Worm (Caenorhabditis elegans) whole organism, L4 larva: ENCODE data around the gene glr-4.

ENCODE experiments used
- D1046.2 ChIP-seq: fragments of 200-800 bp; sonication (Bioruptor generic); IDR thresholded peaks from 2 replicates; pipeline ENCODE4 v1.3.6; 2022; ENCODE audit warnings: missing genetic modification characterization, missing compliant biosample characterization
- R02D3.7 ChIP-seq: fragments of 150-350 bp; sonication (generic microtip); optimal IDR thresholded peaks from 3 replicates; lab custom pipeline; 2014; ENCODE audit warnings: missing biosample characterization, missing genetic modification characterization
- Y48G9A.11 ChIP-seq: fragments of 200-800 bp; sonication (Bioruptor generic); IDR thresholded peaks from 2 replicates; pipeline ENCODE4 v1.3.6; 2022; ENCODE audit warnings: missing genetic modification reagents, missing genetic modification characterization, missing compliant biosample characterization
- Y5F2A.4 ChIP-seq: fragments of 200-800 bp; sonication (Bioruptor generic); optimal IDR thresholded peaks from 2 replicates; lab custom pipeline; 2018; ENCODE audit warnings: mild to moderate bottlenecking, missing genetic modification characterization, missing compliant biosample characterization
- Y75B8A.6 ChIP-seq: fragments of 200-800 bp; sonication (Bioruptor generic); IDR thresholded peaks from 2 replicates; pipeline ENCODE4 v1.3.6; 2022; ENCODE audit warnings: missing genetic modification reagents, missing genetic modification characterization, missing compliant biosample characterization
- ZK337.2 ChIP-seq: fragments of 200-800 bp; sonication (Bioruptor generic); IDR thresholded peaks from 2 replicates; pipeline ENCODE4 v1.3.6; 2022; ENCODE audit warnings: missing genetic modification reagents, missing genetic modification characterization, missing compliant biosample characterization
- ZK546.5 ChIP-seq, 2 experiments: sonication (generic microtip); optimal IDR thresholded peaks; 2 replicates each; lab custom pipeline; 2017; ENCODE audit warnings: missing biosample characterization in 2 of 2, missing genetic modification characterization in 2 of 2
- aha-1 ChIP-seq: fragments of 150-350 bp; peaks from one replicate; lab custom pipeline; 2014; ENCODE audit warnings: missing biosample characterization, missing genetic modification characterization
- aly-2 ChIP-seq: sonication (generic microtip); optimal IDR thresholded peaks from 2 replicates; lab custom pipeline; 2018; ENCODE audit warnings: missing biosample characterization, missing genetic modification characterization
- ceh-20 ChIP-seq: fragments of 200-800 bp; sonication (Bioruptor generic); IDR thresholded peaks from 2 replicates; pipeline ENCODE4 v1.3.6; 2022; ENCODE audit warnings: missing genetic modification reagents, missing genetic modification characterization, missing compliant biosample characterization
- ceh-44 ChIP-seq: fragments of 200-800 bp; sonication (Bioruptor generic); IDR thresholded peaks from 2 replicates; pipeline ENCODE4 v1.3.6; 2022; ENCODE audit warnings: missing genetic modification reagents, missing genetic modification characterization, missing compliant biosample characterization
- daf-16 ChIP-seq, 3 experiments: sonication (generic microtip); optimal IDR thresholded peaks; 2 replicates each; lab custom pipeline; 2016 to 2017; ENCODE audit warnings: missing genetic modification characterization in 3 of 3, missing genetic modification reagents in 3 of 3, mild to moderate bottlenecking in 2 of 3, missing compliant biosample characterization in 2 of 3, missing biosample characterization in 1 of 3, moderate library complexity in 1 of 3
- dmd-6 ChIP-seq: fragments of 200-800 bp; sonication (Bioruptor generic); IDR thresholded peaks from 2 replicates; pipeline ENCODE4 v1.3.6; 2022; ENCODE audit warnings: missing genetic modification reagents, missing genetic modification characterization, missing compliant biosample characterization
- duxl-1 ChIP-seq: sonication (generic microtip); optimal IDR thresholded peaks from 2 replicates; lab custom pipeline; 2016; ENCODE audit warnings: mild to moderate bottlenecking, missing genetic modification characterization, moderate library complexity, missing compliant biosample characterization; ENCODE audit not compliant: poor library complexity
- egl-27 ChIP-seq: sonication (generic microtip); optimal IDR thresholded peaks from 3 replicates; lab custom pipeline; 2017; ENCODE audit warnings: missing biosample characterization, missing genetic modification reagents, missing genetic modification characterization
- egl-43 ChIP-seq: fragments of 200-800 bp; sonication (Bioruptor generic); IDR thresholded peaks from 2 replicates; pipeline ENCODE4 v1.3.6; 2022; ENCODE audit warnings: missing genetic modification reagents, missing genetic modification characterization, missing compliant biosample characterization
- fos-1 ChIP-seq: fragments of 150-350 bp; optimal IDR thresholded peaks from 2 replicates; lab custom pipeline; 2014; ENCODE audit warnings: missing biosample characterization, missing genetic modification characterization
- gei-8 ChIP-seq: fragments of 200-800 bp; sonication (Bioruptor generic); optimal IDR thresholded peaks from 2 replicates; lab custom pipeline; 2018; ENCODE audit warnings: mild to moderate bottlenecking, missing genetic modification characterization, missing compliant biosample characterization
- hif-1 ChIP-seq, 2 experiments: sonication (generic microtip); optimal IDR thresholded peaks; 2 replicates each; lab custom pipeline; 2016 to 2017; ENCODE audit warnings: missing compliant biosample characterization in 2 of 2, missing genetic modification characterization in 2 of 2, missing genetic modification reagents in 2 of 2, missing genotype in 2 of 2, mild to moderate bottlenecking in 1 of 2
- hlh-11 ChIP-seq: fragments of 200-800 bp; sonication (Bioruptor generic); optimal IDR thresholded peaks from 2 replicates; lab custom pipeline; 2018; ENCODE audit warnings: mild to moderate bottlenecking, missing genetic modification characterization, missing compliant biosample characterization
- hlh-30 ChIP-seq: sonication (generic microtip); optimal IDR thresholded peaks from 2 replicates; lab custom pipeline; 2017; ENCODE audit warnings: antibody characterized with exemption, mild to moderate bottlenecking, missing genetic modification characterization, missing compliant biosample characterization; ENCODE audit not compliant: insufficient read depth
- lim-7 ChIP-seq: fragments of 200-800 bp; sonication (Bioruptor generic); IDR thresholded peaks from 2 replicates; pipeline ENCODE4 v1.3.6; 2022; ENCODE audit warnings: missing genetic modification characterization, missing compliant biosample characterization
- lin-15B ChIP-seq: fragments of 150-350 bp; sonication (generic microtip); optimal IDR thresholded peaks from 3 replicates; lab custom pipeline; 2014; ENCODE audit warnings: missing biosample characterization, missing genetic modification characterization
- lin-29 ChIP-seq: fragments of 200-800 bp; sonication (Bioruptor generic); IDR thresholded peaks from 2 replicates; pipeline ENCODE4 v1.3.6; 2022; ENCODE audit warnings: missing genetic modification reagents, missing genetic modification characterization, missing compliant biosample characterization
- mdt-29 ChIP-seq: fragments of 200-800 bp; sonication (Bioruptor generic); IDR thresholded peaks from 2 replicates; pipeline ENCODE4 v1.3.6; 2022; ENCODE audit warnings: missing genetic modification reagents, missing genetic modification characterization, missing compliant biosample characterization
- mep-1 ChIP-seq: fragments of 150-350 bp; sonication (generic microtip); optimal IDR thresholded peaks from 3 replicates; lab custom pipeline; 2014; ENCODE audit warnings: missing biosample characterization, missing genetic modification characterization
- mes-2 ChIP-seq: sonication (generic microtip); optimal IDR thresholded peaks from 2 replicates; lab custom pipeline; 2016; ENCODE audit warnings: missing genotype, mild to moderate bottlenecking, missing genetic modification characterization, missing compliant biosample characterization; ENCODE audit not compliant: poor library complexity, severe bottlenecking
- mxl-2 ChIP-seq: fragments of 200-800 bp; sonication (Bioruptor generic); conservative IDR thresholded peaks from 2 replicates; pipeline ENCODE4 v1.3.6; 2022; ENCODE audit warnings: missing genetic modification reagents, missing genetic modification characterization, missing compliant biosample characterization
- nhr-102 ChIP-seq: sonication (generic microtip); optimal IDR thresholded peaks from 2 replicates; lab custom pipeline; 2016; ENCODE audit warnings: mild to moderate bottlenecking, missing genetic modification characterization, moderate library complexity, missing compliant biosample characterization
- nhr-111 ChIP-seq: fragments of 200-800 bp; sonication (Bioruptor generic); optimal IDR thresholded peaks from 2 replicates; lab custom pipeline; 2018; ENCODE audit warnings: mild to moderate bottlenecking, missing genetic modification characterization, missing compliant biosample characterization
- nhr-237 ChIP-seq: sonication (generic microtip); optimal IDR thresholded peaks from 2 replicates; lab custom pipeline; 2017; ENCODE audit warnings: missing biosample characterization, missing genetic modification characterization
- nhr-25 ChIP-seq: sonication (generic microtip); optimal IDR thresholded peaks from 2 replicates; lab custom pipeline; 2017; ENCODE audit warnings: missing genetic modification characterization, mild to moderate bottlenecking, missing compliant biosample characterization, antibody characterized with exemption, moderate library complexity, borderline replicate concordance; ENCODE audit not compliant: insufficient read depth
- nhr-41 ChIP-seq: fragments of 200-800 bp; sonication (Bioruptor generic); IDR thresholded peaks from 2 replicates; pipeline ENCODE4 v1.3.6; 2022; ENCODE audit warnings: missing genetic modification reagents, missing genetic modification characterization, missing compliant biosample characterization
- nhr-76 ChIP-seq: fragments of 150-350 bp; optimal IDR thresholded peaks from 2 replicates; lab custom pipeline; 2014; ENCODE audit warnings: missing biosample characterization, missing genetic modification characterization
- pha-4 ChIP-seq, 2 experiments: fragments of 150-350 bp in 1 of 2; fragments of 200-800 bp in 1 of 2; sonication (Bioruptor generic) in 1 of 2; IDR thresholded peaks in 1 of 2; optimal IDR thresholded peaks in 1 of 2; 2 replicates each; pipeline versions ENCODE4 v1.3.6 to Lab custom; 2014 to 2022; ENCODE audit warnings: missing genetic modification characterization in 2 of 2, missing genetic modification reagents in 2 of 2, missing biosample characterization in 1 of 2, missing compliant biosample characterization in 1 of 2
- rbr-2 ChIP-seq: sonication (generic microtip); optimal IDR thresholded peaks from 2 replicates; lab custom pipeline; 2016; ENCODE audit warnings: missing genotype, missing genetic modification characterization, missing compliant biosample characterization
- saeg-2 ChIP-seq: fragments of 200-800 bp; sonication (Bioruptor generic); IDR thresholded peaks from 2 replicates; pipeline ENCODE4 v1.3.6; 2022; ENCODE audit warnings: missing genetic modification reagents, missing genetic modification characterization, missing compliant biosample characterization
- sdz-12 ChIP-seq: fragments of 200-800 bp; sonication (Bioruptor generic); optimal IDR thresholded peaks from 2 replicates; lab custom pipeline; 2018; ENCODE audit warnings: mild to moderate bottlenecking, missing genetic modification characterization, missing compliant biosample characterization
- skn-1 ChIP-seq: fragments of 150-350 bp; optimal IDR thresholded peaks from 2 replicates; lab custom pipeline; 2014; ENCODE audit warnings: missing biosample characterization, missing genetic modification characterization
- snpc-4 ChIP-seq: fragments of 150-350 bp; optimal IDR thresholded peaks from 2 replicates; lab custom pipeline; 2014; ENCODE audit warnings: missing biosample characterization, missing genetic modification characterization
- spr-3 ChIP-seq: fragments of 200-800 bp; sonication (Bioruptor generic); optimal IDR thresholded peaks from 2 replicates; lab custom pipeline; 2018; ENCODE audit warnings: mild to moderate bottlenecking, missing genetic modification characterization, missing compliant biosample characterization
- vab-7 ChIP-seq: fragments of 200-800 bp; sonication (Bioruptor generic); IDR thresholded peaks from 2 replicates; pipeline ENCODE4 v1.3.6; 2022; ENCODE audit warnings: missing genetic modification reagents, missing genetic modification characterization, missing compliant biosample characterization
- zag-1 ChIP-seq: fragments of 150-350 bp; optimal IDR thresholded peaks from 2 replicates; lab custom pipeline; 2014; ENCODE audit warnings: missing biosample characterization, missing genetic modification characterization
- zfp-2 ChIP-seq: sonication (generic microtip); optimal IDR thresholded peaks from 2 replicates; lab custom pipeline; 2016; ENCODE audit warnings: mild to moderate bottlenecking, missing genetic modification characterization, missing compliant biosample characterization
- zfp-3 ChIP-seq: fragments of 200-800 bp; sonication (Bioruptor generic); conservative IDR thresholded peaks from 2 replicates; pipeline ENCODE4 v1.3.6; 2022; ENCODE audit warnings: missing genetic modification reagents, missing genetic modification characterization, missing compliant biosample characterization
- ztf-11 ChIP-seq: fragments of 150-350 bp; optimal IDR thresholded peaks from 2 replicates; lab custom pipeline; 2014; ENCODE audit warnings: missing biosample characterization, missing genetic modification characterization

The glr-4 gene

ce11 chrII:7758397-7759135 is 35.6 kb downstream of the glr-4 start, which contains the start of gene B0228.7 (continued):
- peak; percentile 57 for TF ChIP-seq mep-1 (tag; lab: Kevin White, UChicago)
- TF ChIP-seq duxl-1 (tag; lab: Kevin White, UChicago) = no peak
- TF ChIP-seq daf-16 (GFP tag; optimal IDR thresholded peaks at IDR 0.05; lab: Kevin White, UChicago) = no peak
- peak; percentile 78 for TF ChIP-seq daf-16 (tag; optimal IDR thresholded peaks at IDR 0.05; lab: Kevin White, UChicago)
- TF ChIP-seq lin-15B = no peak

DNA sequence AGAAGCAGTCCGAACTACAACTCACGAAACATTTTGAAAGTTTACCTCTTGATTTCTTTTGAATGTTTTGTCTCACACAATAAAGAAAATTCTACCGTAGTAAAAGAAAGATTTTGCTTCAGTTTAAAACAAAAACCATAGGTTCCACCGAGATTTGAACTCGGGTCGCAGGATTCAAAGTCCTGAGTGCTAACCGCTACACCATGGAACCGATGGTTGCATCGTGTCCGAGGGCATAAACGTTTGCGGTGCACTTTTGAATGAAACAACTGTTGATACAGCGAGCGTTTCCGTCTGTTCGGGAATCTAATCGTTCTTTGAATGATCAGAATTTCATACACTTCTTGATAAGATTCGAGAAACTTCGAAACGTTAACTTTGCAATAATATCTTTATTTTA is 37.3 kb downstream of the glr-4 start:
- TF ChIP-seq ZK337.2 (GFP tag; lab: Robert Waterston, UW) (0 out of 2 replicates have a peak, but pooled peaks have one; percentile 22), ZK546.5 (tag; optimal IDR thresholded peaks at IDR 0.05; lab: Kevin White, UChicago) (no peak), snpc-4 (tag; lab: Kevin White, UChicago) (no peak), fos-1 (tag; lab: Kevin White, UChicago) (no peak), skn-1 (tag; lab: Kevin White, UChicago) (no peak), egl-43 (GFP tag; lab: Robert Waterston, UW) (no peak), hif-1 (tag; optimal IDR thresholded peaks at IDR 0.05; lab: Kevin White, UChicago) (peak in 1 of 2 experiments; percentile 23), sdz-12 (GFP tag; lab: Kevin White, UChicago) (no peak), gei-8 (GFP tag; lab: Kevin White, UChicago) (peak; percentile 5), vab-7 (peak; percentile 31; the same call in 1 of the 2 replicates), zfp-3 (GFP tag; lab: Robert Waterston, UW) (peak; percentile 62), zfp-2 (no peak), aly-2 (tag; lab: Kevin White, UChicago) (no peak), ceh-44 (GFP tag; lab: Robert Waterston, UW) (no peak), mxl-2 (GFP tag; lab: Robert Waterston, UW) (no peak), R02D3.7 (no peak), D1046.2 (GFP tag; lab: Robert Waterston, UW) (0 out of 2 replicates have a peak, but pooled peaks have one; percentile 67), rbr-2 (tag; lab: Kevin White, UChicago) (peak; percentile 34), mes-2 (peak; percentile 78), nhr-25 (peak; percentile 60), ztf-11 (no peak), ceh-20 (GFP tag; lab: Robert Waterston, UW) (no peak), Y48G9A.11 (GFP tag; lab: Robert Waterston, UW) (peak; percentile 72), lim-7 (GFP tag; lab: Robert Waterston, UW) (peak; percentile 68), Y5F2A.4 (peak; percentile 10), mep-1 (tag; lab: Kevin White, UChicago) (peak; percentile 70), nhr-111 (GFP tag; lab: Kevin White, UChicago) (peak; percentile 41), pha-4 (GFP tag; IDR thresholded peaks at IDR 0.05; lab: Robert Waterston, UW) (peak; percentile 72), pha-4 (tag; optimal IDR thresholded peaks at IDR 0.05; lab: Kevin White, UChicago) (no peak), egl-27 (no peak), nhr-76 (tag; lab: Kevin White, UChicago) (no peak), Y75B8A.6 (GFP tag; lab: Robert Waterston, UW) (0 out of 2 replicates have a peak, but pooled peaks have one; percentile 14), hlh-11 (tag; lab: Kevin White, UChicago) (peak; percentile 86), nhr-102 (tag; lab: Kevin White, UChicago) (peak; percentile 65), spr-3 (GFP tag; lab: Kevin White, UChicago) (no peak), nhr-41 (no peak), saeg-2 (GFP tag; lab: Robert Waterston, UW) (no peak), lin-29 (GFP tag; lab: Robert Waterston, UW) (no peak), nhr-237 (tag; lab: Kevin White, UChicago) (no peak), mdt-29 (GFP tag; lab: Robert Waterston, UW) (peak; percentile 86), aha-1 (tag; lab: Kevin White, UChicago) (peak; percentile 79), dmd-6 (peak; percentile 76), hlh-30 (tag; lab: Kevin White, UChicago) (peak; percentile 69), zag-1 (tag; lab: Kevin White, UChicago) (no peak)
